Worm (Caenorhabditis elegans) whole organism, late embryonic: ENCODE results near the gene C29F3.7.

Experiments used
- K09A11.1 ChIP-seq: sonication (generic microtip); optimal IDR thresholded peaks from 2 replicates; lab custom pipeline; 2017; ENCODE audit warnings: antibody characterized with exemption, mild to moderate bottlenecking, missing genetic modification characterization, missing compliant biosample characterization; ENCODE audit not compliant: insufficient read depth
- nfya-1 ChIP-seq: sonication (generic microtip); optimal IDR thresholded peaks from 2 replicates; lab custom pipeline; 2017; ENCODE audit warnings: missing genetic modification characterization, mild to moderate bottlenecking, missing compliant biosample characterization, antibody characterized with exemption, moderate library complexity

ce11 chrV:15392064-15392463 lies 37.4 kb downstream of the C29F3.7 start:
- TF ChIP-seq nfya-1 (tag; lab: Kevin White, UChicago) (no peak), K09A11.1 (tag; lab: Kevin White, UChicago) (no peak)
